Worm (Caenorhabditis elegans) whole organism, midembryonic: ENCODE measurements around the gene C01G10.1.
"Not testable (repeated sequence)": the region's sequence is repeated elsewhere in the genome, so short reads cannot be mapped to it uniquely, and the experiment has no call there.

Experiments
- cog-1 ChIP-seq: sonication (generic microtip); optimal IDR thresholded peaks from 2 replicates; lab custom pipeline; 2016; ENCODE audit warnings: missing genetic modification characterization, missing compliant biosample characterization
- flt-1 ChIP-seq: fragments of 200-800 bp; sonication (Bioruptor generic); IDR thresholded peaks from 2 replicates; pipeline ENCODE4 v1.3.6; 2022; ENCODE audit warnings: missing genetic modification characterization, missing compliant biosample characterization
- ztf-23 ChIP-seq: fragments of 200-800 bp; sonication (Bioruptor generic); IDR thresholded peaks from 2 replicates; pipeline ENCODE4 v1.3.6; 2022; ENCODE audit warnings: missing genetic modification reagents, missing genetic modification characterization, missing compliant biosample characterization
- ztf-29 ChIP-seq: fragments of 200-800 bp; sonication (Bioruptor generic); IDR thresholded peaks from 2 replicates; pipeline ENCODE4 v1.3.6; 2022; ENCODE audit warnings: missing genetic modification reagents, missing genetic modification characterization, missing compliant biosample characterization

ce11 chrV:15125162-15125561 lies 25.6 kb downstream of the C01G10.1 start, which contains the start of gene ugt-30:
- not testable (repeated sequence) for TF ChIP-seq ztf-23 (GFP tag; lab: Robert Waterston, UW); flt-1 (GFP tag; lab: Robert Waterston, UW); cog-1; ztf-29 (GFP tag; lab: Robert Waterston, UW)
